Fruit fly (Drosophila melanogaster) whole organism, prepupa: Measurements from ENCODE around the gene Bdbt.

Experiments used
- CG11294 ChIP-seq: fragments of 200-800 bp; sonication (Bioruptor generic); IDR thresholded peaks from 2 replicates; pipeline ENCODE4 v1.3.6; 2022; ENCODE audit warnings: missing biosample characterization, missing genetic modification characterization
- CG1621 ChIP-seq: fragments of 200-800 bp; sonication (Bioruptor generic); optimal IDR thresholded peaks from 3 replicates; lab custom pipeline; 2018; ENCODE audit warnings: missing biosample characterization, mild to moderate bottlenecking, missing genetic modification characterization
- CG34406 ChIP-seq: fragments of 200-800 bp; sonication (Bioruptor generic); optimal IDR thresholded peaks from 3 replicates; lab custom pipeline; 2016; ENCODE audit warnings: missing biosample characterization, missing genetic modification characterization
- CG3919 ChIP-seq: fragments of 200-800 bp; sonication (Bioruptor generic); optimal IDR thresholded peaks from 3 replicates; lab custom pipeline; 2016; ENCODE audit warnings: missing biosample characterization, missing genetic modification characterization
- CG8119 ChIP-seq: fragments of 200-800 bp; sonication (Bioruptor generic); IDR thresholded peaks from 3 replicates; pipeline ENCODE4 v1.3.6; 2022; ENCODE audit warnings: missing biosample characterization, missing genetic modification characterization
- CG9139 ChIP-seq: fragments of 200-800 bp; sonication (Bioruptor generic); optimal IDR thresholded peaks from 3 replicates; lab custom pipeline; 2017; ENCODE audit warnings: missing biosample characterization, mild to moderate bottlenecking, missing genetic modification characterization
- Eip78C ChIP-seq: fragments of 200-800 bp; sonication (Bioruptor generic); peaks from one replicate; lab custom pipeline; 2016; ENCODE audit warnings: missing biosample characterization, missing genetic modification characterization
- Eip93F ChIP-seq: fragments of 200-800 bp; sonication (Bioruptor generic); optimal IDR thresholded peaks from 2 replicates; lab custom pipeline; 2016; ENCODE audit warnings: missing biosample characterization, mild to moderate bottlenecking, missing genetic modification characterization
- Hr39 ChIP-seq: fragments of 200-800 bp; sonication (Bioruptor generic); optimal IDR thresholded peaks from 2 replicates; lab custom pipeline; 2016; ENCODE audit warnings: missing biosample characterization, missing genetic modification characterization
- OdsH ChIP-seq: fragments of 200-800 bp; sonication (Bioruptor generic); optimal IDR thresholded peaks from 3 replicates; lab custom pipeline; 2016; ENCODE audit warnings: missing biosample characterization, missing genetic modification characterization
- Sox14 ChIP-seq: fragments of 200-800 bp; sonication (Bioruptor generic); optimal IDR thresholded peaks from 3 replicates; lab custom pipeline; 2016; ENCODE audit warnings: missing biosample characterization, missing genetic modification characterization
- dac ChIP-seq: fragments of 200-800 bp; sonication (Bioruptor generic); optimal IDR thresholded peaks from 2 replicates; lab custom pipeline; 2017; ENCODE audit warnings: missing biosample characterization, mild to moderate bottlenecking, missing genetic modification characterization
- vri ChIP-seq: fragments of 200-800 bp; sonication (Bioruptor generic); optimal IDR thresholded peaks from 3 replicates; lab custom pipeline; 2016; ENCODE audit warnings: missing biosample characterization, mild to moderate bottlenecking, missing genetic modification characterization

DNA sequence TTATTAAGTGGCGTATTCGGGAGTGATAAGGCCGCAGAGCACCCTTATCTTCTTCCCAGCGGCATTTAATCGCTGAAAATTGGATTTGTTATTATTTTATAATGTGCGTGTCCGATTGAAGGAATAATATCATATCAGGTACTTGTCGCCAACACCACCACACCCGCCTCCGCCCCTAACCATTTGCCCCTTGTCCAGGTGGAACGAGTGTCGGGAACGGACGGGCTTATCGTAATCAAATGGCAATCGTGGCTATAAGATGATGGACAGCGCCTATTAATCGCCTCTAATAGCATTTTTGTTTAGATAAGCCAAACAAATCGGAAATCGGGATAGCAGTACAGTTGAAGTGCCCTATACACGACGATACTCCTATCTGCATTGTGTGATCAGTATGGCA is 40.4 kb downstream of the Bdbt start:
- TF ChIP-seq Eip93F (GFP tag; lab: Kevin White, UChicago) (no peak), CG8119 (GFP tag; lab: Robert Waterston, UW) (no peak), CG11294 (GFP tag; lab: Robert Waterston, UW) (no peak), CG1621 (tag; lab: Kevin White, UChicago) (no peak), CG3919 (GFP tag; lab: Kevin White, UChicago) (no peak), Sox14 (GFP tag; lab: Kevin White, UChicago) (no peak), dac (GFP tag; lab: Kevin White, UChicago) (no peak), OdsH (GFP tag; lab: Kevin White, UChicago) (no peak), vri (GFP tag; lab: Kevin White, UChicago) (peak; percentile 42), Eip78C (no peak), CG9139 (no peak), Hr39 (no peak), CG34406 (GFP tag; lab: Kevin White, UChicago) (no peak)
